Fruit fly (Drosophila melanogaster): ENCODE measurements around the gene ImpL2.
A peak's percentile ranks its signal among the peaks of the same experiment; 100 is the strongest.

Gene ImpL2

dm6 chr3L:4229365-4229967 lies 6.5 kb downstream of the ImpL2 start:
- TF ChIP-seq CTCF (optimal IDR thresholded peaks at IDR 0.05) (no peak), CG8478 (optimal IDR thresholded peaks at IDR 0.05) (no peak)

dm6 chr3L:4228187-4228836 lies 7.6 kb downstream of the ImpL2 start:
- no peak for TF ChIP-seq CTCF (optimal IDR thresholded peaks at IDR 0.05)
- no peak for TF ChIP-seq CG8478 (optimal IDR thresholded peaks at IDR 0.05)

dm6 chr3L:4227164-4227563 lies 8.8 kb downstream of the ImpL2 start, which contains the start of gene CG46460:
CG46460 (minus strand) TSS chr3L:4227302.
- no peak for TF ChIP-seq CG8478 (optimal IDR thresholded peaks at IDR 0.05)
- TF ChIP-seq CTCF (optimal IDR thresholded peaks at IDR 0.05) = no peak

- TF ChIP-seq CG8478 (optimal IDR thresholded peaks at IDR 0.05) (no peak), CTCF (optimal IDR thresholded peaks at IDR 0.05) (no peak)
Measured at dm6 chr3L:4225647-4226470, 10.1 kb downstream of the ImpL2 start.

- TF ChIP-seq CG8478 (optimal IDR thresholded peaks at IDR 0.05) = no peak
- TF ChIP-seq CTCF (optimal IDR thresholded peaks at IDR 0.05) = no peak
Measured at dm6 chr3L:4221792-4222191, 14.2 kb downstream of the ImpL2 start.

- TF ChIP-seq CG8478 (optimal IDR thresholded peaks at IDR 0.05) (no peak), CTCF (optimal IDR thresholded peaks at IDR 0.05) (no peak)
Measured at dm6 chr3L:4221226-4221770, 14.6 kb downstream of the ImpL2 start.

dm6 chr3L:4220679-4221078 lies 15.3 kb downstream of the ImpL2 start:
- no peak for TF ChIP-seq CG8478 (optimal IDR thresholded peaks at IDR 0.05)
- no peak for TF ChIP-seq CTCF (optimal IDR thresholded peaks at IDR 0.05)

dm6 chr3L:4219291-4220228 lies 16.4 kb downstream of the ImpL2 start:
- TF ChIP-seq CTCF (optimal IDR thresholded peaks at IDR 0.05) = peak in 1 of 2 experiments; percentile 10
- no peak for TF ChIP-seq CG8478 (optimal IDR thresholded peaks at IDR 0.05)

- no peak for TF ChIP-seq CG8478 (optimal IDR thresholded peaks at IDR 0.05)
- TF ChIP-seq CTCF (optimal IDR thresholded peaks at IDR 0.05) = no peak
Measured at dm6 chr3L:4215079-4215478, 20.9 kb downstream of the ImpL2 start, which contains the start of gene Cpr64Ad. Cpr64Ad (plus strand) TSS chr3L:4215379.

dm6 chr3L:4212815-4213214 lies 23.1 kb downstream of the ImpL2 start, which contains the start of gene Cpr64Ac:
Cpr64Ac (minus strand) TSS chr3L:4212915.
- no peak for TF ChIP-seq CG8478 (optimal IDR thresholded peaks at IDR 0.05)
- no peak for TF ChIP-seq CTCF (optimal IDR thresholded peaks at IDR 0.05)

- no peak for TF ChIP-seq CTCF (optimal IDR thresholded peaks at IDR 0.05)
- TF ChIP-seq CG8478 (optimal IDR thresholded peaks at IDR 0.05) = no peak
Measured at dm6 chr3L:4211440-4211839, 24.5 kb downstream of the ImpL2 start, which contains the start of gene Cpr64Ab. Cpr64Ab (minus strand) TSS chr3L:4211540.

- TF ChIP-seq CTCF (optimal IDR thresholded peaks at IDR 0.05) (no peak), CG8478 (optimal IDR thresholded peaks at IDR 0.05) (no peak)
Measured at dm6 chr3L:4209731-4210130, 26.2 kb downstream of the ImpL2 start.

dm6 chr3L:4209078-4209477 lies 26.9 kb downstream of the ImpL2 start, which contains the start of gene Cpr64Aa:
Cpr64Aa (minus strand) TSS chr3L:4209178.
- TF ChIP-seq CTCF (optimal IDR thresholded peaks at IDR 0.05) (no peak), CG8478 (optimal IDR thresholded peaks at IDR 0.05) (no peak)

- TF ChIP-seq CG8478 (optimal IDR thresholded peaks at IDR 0.05) = no peak
- no peak for TF ChIP-seq CTCF (optimal IDR thresholded peaks at IDR 0.05)
Measured at dm6 chr3L:4204867-4205266, 31.1 kb downstream of the ImpL2 start.
